Worm (Caenorhabditis elegans): ENCODE measurements around the gene F35A5.8.

ce11 chrX:3818856-3819524 lies 15.7 kb upstream of the F35A5.8 start:
- TF ChIP-seq alr-1 (tag; optimal IDR thresholded peaks at IDR 0.05; ENCODE audit: borderline replicate concordance): no peak
- TF ChIP-seq nhr-12 (tag; optimal IDR thresholded peaks at IDR 0.05): no peak
- no peak for TF ChIP-seq ama-1 (optimal IDR thresholded peaks at IDR 0.05)
- no peak for TF ChIP-seq nhr-77 (tag; optimal IDR thresholded peaks at IDR 0.05)
- TF ChIP-seq unc-130 (tag; optimal IDR thresholded peaks at IDR 0.05): no peak
- TF ChIP-seq nhr-237 (tag; optimal IDR thresholded peaks at IDR 0.05): no peak
- peak; percentile 84 for TF ChIP-seq elt-2 (tag; optimal IDR thresholded peaks at IDR 0.05)
- TF ChIP-seq hlh-17 (GFP tag; optimal IDR thresholded peaks at IDR 0.05; ENCODE audit: borderline replicate concordance): no peak
- TF ChIP-seq sptf-1 (tag; optimal IDR thresholded peaks at IDR 0.05): no peak
- no peak for TF ChIP-seq egl-27 (tag; optimal IDR thresholded peaks at IDR 0.05)
- no peak for TF ChIP-seq nhr-11 (tag; optimal IDR thresholded peaks at IDR 0.05)
- TF ChIP-seq egl-13 (tag; optimal IDR thresholded peaks at IDR 0.05): no peak
- no peak for TF ChIP-seq zag-1 (tag; optimal IDR thresholded peaks at IDR 0.05)

Measured in whole organism, L1 larva.